Fruit fly (Drosophila melanogaster): ENCODE results near the gene NO66.
"Not testable (repeated sequence)": the region's sequence is repeated elsewhere in the genome, so short reads cannot be mapped to it uniquely, and the experiment has no call there.

NO66 gene

dm6 chrX:4319240-4319639 is at the start of gene NO66:
NO66 (plus strand) TSS chrX:4319438.
- TF ChIP-seq Dref (GFP tag; IDR thresholded peaks at IDR 0.05) (peak; percentile 73), CG8290 (tag; optimal IDR thresholded peaks at IDR 0.05) (peak in 1 of 2 experiments; percentile 27), CG3995 (GFP tag; optimal IDR thresholded peaks at IDR 0.05) (peak; percentile 77), CG11456 (GFP tag; IDR thresholded peaks at IDR 0.05) (0 out of 3 replicates have a peak, but pooled peaks have one; percentile 42), MBD-R2 (GFP tag; IDR thresholded peaks at IDR 0.05) (peak; percentile 51), Bgb (GFP tag; IDR thresholded peaks at IDR 0.05; ENCODE audit: partially characterized antibody) (peak; percentile 52), Scr (GFP tag; IDR thresholded peaks at IDR 0.05; ENCODE audit: partially characterized antibody) (peak; percentile 58), HLH4C (GFP tag; IDR thresholded peaks at IDR 0.05; ENCODE audit: partially characterized antibody) (0 out of 3 replicates have a peak, but pooled peaks have one; percentile 19), pzg (GFP tag; optimal IDR thresholded peaks at IDR 0.05) (peak; percentile 31), slbo (GFP tag; IDR thresholded peaks at IDR 0.05) (peak; percentile 44; the same call in 1 of the 2 replicates), crp (GFP tag; optimal IDR thresholded peaks at IDR 0.05) (peak in 1 of 2 experiments; percentile 0), Dll (GFP tag; IDR thresholded peaks at IDR 0.05; ENCODE audit: partially characterized antibody) (0 out of 4 replicates have a peak, but pooled peaks have one; percentile 34), CG9932 (GFP tag; IDR thresholded peaks at IDR 0.05) (peak; percentile 41; the same call in 1 of the 2 replicates), NFAT (GFP tag; IDR thresholded peaks at IDR 0.05) (peak; percentile 7; the same call in 1 of the 2 replicates), CG13287 (GFP tag; IDR thresholded peaks at IDR 0.05; ENCODE audit: partially characterized antibody) (peak; percentile 57; the same call in 1 of the 2 replicates), E2f2 (GFP tag; IDR thresholded peaks at IDR 0.05) (peak; percentile 50), CG34224 (GFP tag; IDR thresholded peaks at IDR 0.05; ENCODE audit: partially characterized antibody) (0 out of 3 replicates have a peak, but pooled peaks have one; percentile 21), CG42726 (GFP tag; IDR thresholded peaks at IDR 0.05; ENCODE audit: partially characterized antibody) (0 out of 2 replicates have a peak, but pooled peaks have one; percentile 30), bbx (GFP tag; IDR thresholded peaks at IDR 0.05; ENCODE audit: partially characterized antibody) (peak; percentile 63), Gug (GFP tag; IDR thresholded peaks at IDR 0.05) (peak; percentile 15; the same call in 1 of the 4 replicates), row (GFP tag; IDR thresholded peaks at IDR 0.05) (peak; percentile 69), Sry-δ (GFP tag; optimal IDR thresholded peaks at IDR 0.05) (peak; percentile 1), amos (GFP tag; IDR thresholded peaks at IDR 0.05; ENCODE audit: partially characterized antibody) (peak; percentile 58; the same call in 1 of the 2 replicates), Dp (GFP tag; optimal IDR thresholded peaks at IDR 0.05) (peak; percentile 28), vvl (GFP tag; IDR thresholded peaks at IDR 0.05) (peak; percentile 20; the same call in 1 of the 2 replicates), vnd (GFP tag; IDR thresholded peaks at IDR 0.05; ENCODE audit: partially characterized antibody) (0 out of 3 replicates have a peak, but pooled peaks have one; percentile 18), cwo (GFP tag; optimal IDR thresholded peaks at IDR 0.05) (peak; percentile 47), hbn (GFP tag; IDR thresholded peaks at IDR 0.05; ENCODE audit: partially characterized antibody) (0 out of 2 replicates have a peak, but pooled peaks have one; percentile 42), dm (GFP tag; optimal IDR thresholded peaks at IDR 0.05) (peak; percentile 22), CG6689 (GFP tag; IDR thresholded peaks at IDR 0.05) (peak; percentile 87), Rfx (GFP tag; IDR thresholded peaks at IDR 0.05) (peak; percentile 46; the same call in 1 of the 2 replicates), CG16813 (GFP tag; IDR thresholded peaks at IDR 0.05; ENCODE audit: partially characterized antibody) (peak; percentile 43; the same call in 1 of the 3 replicates), CG32532 (GFP tag; IDR thresholded peaks at IDR 0.05) (peak; percentile 25; the same call in 1 of the 2 replicates), knrl (GFP tag; IDR thresholded peaks at IDR 0.05; ENCODE audit: partially characterized antibody) (peak; percentile 19; the same call in 1 of the 3 replicates), BEAF-32 (GFP tag; optimal IDR thresholded peaks at IDR 0.05) (peak; percentile 55), prd (GFP tag; IDR thresholded peaks at IDR 0.05) (peak; percentile 16; the same call in 1 of the 3 replicates), tgo (GFP tag; IDR thresholded peaks at IDR 0.05) (peak; percentile 16; the same call in 1 of the 3 replicates)
- TF ChIP-seq CG8290 (GFP tag; optimal IDR thresholded peaks at IDR 0.05); prd (optimal IDR thresholded peaks at IDR 0.05): not testable (repeated sequence)

Data from whole organism, embryonic.